Fruit fly (Drosophila melanogaster): ENCODE results near the gene CG32983.

Gene CG32983

dm6 chr2L:8839193-8839592, 26.5 kb upstream of the CG32983 start:
- no peak for TF ChIP-seq CG4496 (GFP tag; IDR thresholded peaks at IDR 0.05)

dm6 chr2L:8840717-8841116, 24.9 kb upstream of the CG32983 start:
- TF ChIP-seq gl (tag; optimal IDR thresholded peaks at IDR 0.05) (no peak), D1 (tag; optimal IDR thresholded peaks at IDR 0.05) (no peak), CG10348 (GFP tag; IDR thresholded peaks at IDR 0.05) (no peak), EcR (GFP tag; optimal IDR thresholded peaks at IDR 0.05) (no peak), CG8159 (tag; optimal IDR thresholded peaks at IDR 0.05) (no peak), CG8301 (tag; optimal IDR thresholded peaks at IDR 0.05) (no peak)

dm6 chr2L:8841490-8842261, 24.0 kb upstream of the CG32983 start:
- TF ChIP-seq CG4496 (GFP tag; IDR thresholded peaks at IDR 0.05) (no peak), Snoo (tag; optimal IDR thresholded peaks at IDR 0.05) (no peak), CG8159 (tag; optimal IDR thresholded peaks at IDR 0.05) (no peak), D1 (tag; optimal IDR thresholded peaks at IDR 0.05) (no peak), CG15710 (tag; optimal IDR thresholded peaks at IDR 0.05) (no peak), CG32121 (GFP tag; IDR thresholded peaks at IDR 0.05) (no peak), CG9948 (tag; optimal IDR thresholded peaks at IDR 0.05) (no peak)

- no peak for TF ChIP-seq fd96Ca (GFP tag; IDR thresholded peaks at IDR 0.05)
- TF ChIP-seq CG10348 (GFP tag; IDR thresholded peaks at IDR 0.05), result no peak
- no peak for TF ChIP-seq CG12605 (GFP tag; IDR thresholded peaks at IDR 0.05)
- peak; percentile 6 for TF ChIP-seq Pif1A (GFP tag; optimal IDR thresholded peaks at IDR 0.05)
- TF ChIP-seq CG13204 (GFP tag; optimal IDR thresholded peaks at IDR 0.05), result no peak
- TF ChIP-seq CG32121 (GFP tag; IDR thresholded peaks at IDR 0.05), result no peak
- TF ChIP-seq CG4496 (GFP tag; IDR thresholded peaks at IDR 0.05), result no peak
- TF ChIP-seq D1 (tag; optimal IDR thresholded peaks at IDR 0.05), result no peak
- TF ChIP-seq Pif1B (GFP tag; optimal IDR thresholded peaks at IDR 0.05), result no peak
- TF ChIP-seq CG8159 (tag; optimal IDR thresholded peaks at IDR 0.05), result peak; percentile 22
- no peak for TF ChIP-seq rn (GFP tag; IDR thresholded peaks at IDR 0.05)
- TF ChIP-seq CG17806 (tag; optimal IDR thresholded peaks at IDR 0.05), result peak; percentile 26
- no peak for TF ChIP-seq Ets98B (GFP tag; IDR thresholded peaks at IDR 0.05)
- no peak for TF ChIP-seq CG15710 (tag; optimal IDR thresholded peaks at IDR 0.05)
- no peak for TF ChIP-seq CG34367 (tag; optimal IDR thresholded peaks at IDR 0.05)
- TF ChIP-seq CG9948 (tag; optimal IDR thresholded peaks at IDR 0.05), result peak; percentile 37
- no peak for TF ChIP-seq gl (tag; optimal IDR thresholded peaks at IDR 0.05)
- no peak for TF ChIP-seq EcR (GFP tag; optimal IDR thresholded peaks at IDR 0.05)
- TF ChIP-seq Snoo (tag; optimal IDR thresholded peaks at IDR 0.05), result no peak
- TF ChIP-seq CG14655 (GFP tag; optimal IDR thresholded peaks at IDR 0.05), result peak; percentile 43
- peak; percentile 15 for TF ChIP-seq CG8301 (tag; optimal IDR thresholded peaks at IDR 0.05)
These were observed 23.4 kb upstream of the CG32983 start for dm6 chr2L:8842262-8842561.

dm6 chr2L:8843593-8843992, 22.1 kb upstream of the CG32983 start:
- TF ChIP-seq CG8301 (tag; optimal IDR thresholded peaks at IDR 0.05) (no peak), fd96Ca (GFP tag; IDR thresholded peaks at IDR 0.05) (no peak), rn (GFP tag; IDR thresholded peaks at IDR 0.05) (no peak), Pif1B (GFP tag; optimal IDR thresholded peaks at IDR 0.05) (no peak), CG32121 (GFP tag; IDR thresholded peaks at IDR 0.05) (no peak), gl (tag; optimal IDR thresholded peaks at IDR 0.05) (no peak), EcR (GFP tag; optimal IDR thresholded peaks at IDR 0.05) (no peak), CG14655 (GFP tag; optimal IDR thresholded peaks at IDR 0.05) (no peak), CG34367 (tag; optimal IDR thresholded peaks at IDR 0.05) (no peak), CG13204 (GFP tag; optimal IDR thresholded peaks at IDR 0.05) (no peak), Ets98B (GFP tag; IDR thresholded peaks at IDR 0.05) (no peak), Snoo (tag; optimal IDR thresholded peaks at IDR 0.05) (no peak), CG8159 (tag; optimal IDR thresholded peaks at IDR 0.05) (no peak), CG4496 (GFP tag; IDR thresholded peaks at IDR 0.05) (no peak), CG9948 (tag; optimal IDR thresholded peaks at IDR 0.05) (no peak)

- TF ChIP-seq fd96Ca (GFP tag; IDR thresholded peaks at IDR 0.05) (no peak), CG9948 (tag; optimal IDR thresholded peaks at IDR 0.05) (no peak), Pif1A (GFP tag; optimal IDR thresholded peaks at IDR 0.05) (no peak), Snoo (tag; optimal IDR thresholded peaks at IDR 0.05) (no peak), CG12605 (GFP tag; IDR thresholded peaks at IDR 0.05) (no peak), rn (GFP tag; IDR thresholded peaks at IDR 0.05) (no peak), EcR (GFP tag; optimal IDR thresholded peaks at IDR 0.05) (no peak), CG32121 (GFP tag; IDR thresholded peaks at IDR 0.05) (no peak), CG17806 (tag; optimal IDR thresholded peaks at IDR 0.05) (no peak), CG34367 (tag; optimal IDR thresholded peaks at IDR 0.05) (no peak), CG8159 (tag; optimal IDR thresholded peaks at IDR 0.05) (no peak), CG10348 (GFP tag; IDR thresholded peaks at IDR 0.05) (no peak), CG14655 (GFP tag; optimal IDR thresholded peaks at IDR 0.05) (no peak), CG13204 (GFP tag; optimal IDR thresholded peaks at IDR 0.05) (no peak), CG15710 (tag; optimal IDR thresholded peaks at IDR 0.05) (no peak), D1 (tag; optimal IDR thresholded peaks at IDR 0.05) (no peak)
These were observed 21.0 kb upstream of the CG32983 start for dm6 chr2L:8844693-8845092.

dm6 chr2L:8845931-8846330, 19.7 kb upstream of the CG32983 start:
- TF ChIP-seq CG34367 (tag; optimal IDR thresholded peaks at IDR 0.05) (no peak), CG8301 (tag; optimal IDR thresholded peaks at IDR 0.05) (no peak), CG9948 (tag; optimal IDR thresholded peaks at IDR 0.05) (no peak), Snoo (tag; optimal IDR thresholded peaks at IDR 0.05) (no peak), fd96Ca (GFP tag; IDR thresholded peaks at IDR 0.05) (no peak), CG14655 (GFP tag; optimal IDR thresholded peaks at IDR 0.05) (no peak), Ets98B (GFP tag; IDR thresholded peaks at IDR 0.05) (no peak), gl (tag; optimal IDR thresholded peaks at IDR 0.05) (no peak), Pif1A (GFP tag; optimal IDR thresholded peaks at IDR 0.05) (no peak), CG10348 (GFP tag; IDR thresholded peaks at IDR 0.05) (no peak), Pif1B (GFP tag; optimal IDR thresholded peaks at IDR 0.05) (no peak), CG12605 (GFP tag; IDR thresholded peaks at IDR 0.05) (no peak)

All from whole organism, pupa.